Fruit fly (Drosophila melanogaster): Measurements from ENCODE around the gene alphaTub85E.
A peak's percentile ranks its signal among the peaks of the same experiment; 100 is the strongest.

alphaTub85E gene

DNA sequence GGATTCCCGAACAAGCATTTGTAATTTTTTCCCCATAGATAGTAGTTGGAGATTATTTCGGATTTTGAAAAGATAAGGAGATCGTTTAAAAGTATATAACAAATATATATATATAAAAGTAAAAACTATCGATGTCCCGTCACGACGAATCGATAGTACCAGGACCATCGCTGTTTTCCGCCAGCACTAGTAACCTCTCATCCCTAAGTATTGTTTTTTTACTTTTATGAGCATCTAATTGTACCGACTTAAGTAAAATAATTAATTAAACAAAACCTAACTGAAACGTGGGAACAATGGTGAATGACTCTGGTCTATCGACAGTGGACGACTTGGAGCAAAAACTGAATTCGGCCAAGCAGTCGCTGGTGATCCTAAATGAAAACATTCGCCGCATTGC lies 7.7 kb upstream of the alphaTub85E start, which contains the start of gene Pnn (continued):
- TF ChIP-seq amos (GFP tag; IDR thresholded peaks at IDR 0.05; ENCODE audit: partially characterized antibody) (peak; percentile 93), CG18262 (tag; optimal IDR thresholded peaks at IDR 0.05) (peak; percentile 17), CG43689 (GFP tag; IDR thresholded peaks at IDR 0.05) (no peak), CG8765 (GFP tag; IDR thresholded peaks at IDR 0.05) (no peak), CG12744 (GFP tag; optimal IDR thresholded peaks at IDR 0.05) (no peak), ac (GFP tag; optimal IDR thresholded peaks at IDR 0.05) (no peak), CG16813 (GFP tag; IDR thresholded peaks at IDR 0.05; ENCODE audit: partially characterized antibody) (peak; percentile 92), schlank (tag; optimal IDR thresholded peaks at IDR 0.05) (no peak), CG13894 (tag; optimal IDR thresholded peaks at IDR 0.05) (peak; percentile 77), CG8924 (tag; optimal IDR thresholded peaks at IDR 0.05) (peak; percentile 52), gfzf (GFP tag; optimal IDR thresholded peaks at IDR 0.05) (no peak)

- TF ChIP-seq sna (GFP tag; IDR thresholded peaks at IDR 0.05; ENCODE audit: partially characterized antibody) = 0 out of 2 replicates have a peak, but pooled peaks have one; percentile 13
- no peak for TF ChIP-seq CG4328 (GFP tag; optimal IDR thresholded peaks at IDR 0.05)
- TF ChIP-seq mam (GFP tag; optimal IDR thresholded peaks at IDR 0.05) = no peak
- TF ChIP-seq ATbp (GFP tag; optimal IDR thresholded peaks at IDR 0.05) = no peak
- no peak for TF ChIP-seq CG31224 (GFP tag; IDR thresholded peaks at IDR 0.05)
- no peak for TF ChIP-seq CG3281 (GFP tag; optimal IDR thresholded peaks at IDR 0.05)
- TF ChIP-seq Dfd (GFP tag; optimal IDR thresholded peaks at IDR 0.05) = no peak
- no peak for TF ChIP-seq CG33557 (GFP tag; optimal IDR thresholded peaks at IDR 0.05)
- no peak for TF ChIP-seq sisA (GFP tag; IDR thresholded peaks at IDR 0.05)
- no peak for TF ChIP-seq Meics (GFP tag; optimal IDR thresholded peaks at IDR 0.05)
- TF ChIP-seq HLH3B (GFP tag; IDR thresholded peaks at IDR 0.05) = 0 out of 2 replicates have a peak, but pooled peaks have one; percentile 28
- TF ChIP-seq nerfin-1 (tag; optimal IDR thresholded peaks at IDR 0.05) = peak; percentile 96
- TF ChIP-seq Bgb (GFP tag; IDR thresholded peaks at IDR 0.05; ENCODE audit: partially characterized antibody) = no peak
- 0 out of 4 replicates have a peak, but pooled peaks have one; percentile 45 for TF ChIP-seq chinmo (GFP tag; IDR thresholded peaks at IDR 0.05; ENCODE audit: partially characterized antibody)
- TF ChIP-seq Sry-β (GFP tag; optimal IDR thresholded peaks at IDR 0.05) = no peak
- TF ChIP-seq Mad (GFP tag; optimal IDR thresholded peaks at IDR 0.05) = no peak
- TF ChIP-seq CG17802 (tag; optimal IDR thresholded peaks at IDR 0.05) = no peak
- TF ChIP-seq Hr78 (GFP tag; optimal IDR thresholded peaks at IDR 0.05) = peak in 1 of 2 experiments; percentile 29
- TF ChIP-seq Optix (GFP tag; IDR thresholded peaks at IDR 0.05) = no peak
- TF ChIP-seq ewg (GFP tag; optimal IDR thresholded peaks at IDR 0.05) = peak; percentile 82
- no peak for TF ChIP-seq gcm (GFP tag; optimal IDR thresholded peaks at IDR 0.05)
- 0 out of 3 replicates have a peak, but pooled peaks have one; percentile 4 for TF ChIP-seq mld (GFP tag; IDR thresholded peaks at IDR 0.05; ENCODE audit: partially characterized antibody)
- no peak for TF ChIP-seq cwo (GFP tag; optimal IDR thresholded peaks at IDR 0.05)
Observed at dm6 chr3R:9739793-9740192, 6.7 kb upstream of the alphaTub85E start, which contains the start of gene side-VII. TSS of gene side-VII (minus strand) at chr3R:9739979.

- TF ChIP-seq Bteb2 (GFP tag; optimal IDR thresholded peaks at IDR 0.05) = no peak
- peak; percentile 58 for TF ChIP-seq Med (GFP tag)
- TF ChIP-seq sens (GFP tag) = peak; percentile 26
- TF ChIP-seq cwo (GFP tag; optimal IDR thresholded peaks at IDR 0.05) = no peak
- TF ChIP-seq CG17829 (tag; optimal IDR thresholded peaks at IDR 0.05) = no peak
- TF ChIP-seq CG1832 (GFP tag; optimal IDR thresholded peaks at IDR 0.05) = no peak
- no peak for TF ChIP-seq BEAF-32 (GFP tag; optimal IDR thresholded peaks at IDR 0.05)
- TF ChIP-seq sens-2 (GFP tag; IDR thresholded peaks at IDR 0.05) = no peak
- TF ChIP-seq HLH4C (GFP tag; IDR thresholded peaks at IDR 0.05; ENCODE audit: partially characterized antibody) = no peak
- no peak for TF ChIP-seq CG10654 (GFP tag; optimal IDR thresholded peaks at IDR 0.05)
- TF ChIP-seq CG5953 (GFP tag; IDR thresholded peaks at IDR 0.05) = no peak
Observed at dm6 chr3R:9735151-9735550, 2.1 kb upstream of the alphaTub85E start.

Measured in whole organism, embryonic.